Fruit fly (Drosophila melanogaster) whole organism, embryonic: ENCODE results near the gene CG8560.
A peak's percentile ranks its signal among the peaks of the same experiment; 100 is the strongest.

ENCODE experiments used
- Antp ChIP-seq: fragments of 200-800 bp; sonication (Bioruptor generic); optimal IDR thresholded peaks from 3 replicates; lab custom pipeline; 2016; ENCODE audit warnings: missing biosample characterization, missing genetic modification characterization
- Asciz ChIP-seq: fragments of 200-800 bp; sonication (Bioruptor generic); optimal IDR thresholded peaks from 2 replicates; lab custom pipeline; 2017; ENCODE audit warnings: missing biosample characterization, mild to moderate bottlenecking, missing genetic modification characterization, missing genetic modification reagents
- Atf-2 ChIP-seq: fragments of 200-800 bp; sonication (Bioruptor generic); optimal IDR thresholded peaks from 2 replicates; lab custom pipeline; 2016; ENCODE audit warnings: missing biosample characterization, missing genetic modification characterization
- Atf6 ChIP-seq: fragments of 200-800 bp; sonication (Bioruptor generic); IDR thresholded peaks from 2 replicates; pipeline ENCODE4 v1.3.6; 2022; ENCODE audit warnings: missing biosample characterization, missing genetic modification characterization
- CG12219 ChIP-seq: fragments of 200-800 bp; sonication (Bioruptor generic); optimal IDR thresholded peaks from 3 replicates; lab custom pipeline; 2018; ENCODE audit warnings: missing biosample characterization, mild to moderate bottlenecking, missing genetic modification characterization
- CG13775 ChIP-seq: fragments of 200-800 bp; sonication (Bioruptor generic); optimal IDR thresholded peaks from 3 replicates; lab custom pipeline; 2017; ENCODE audit warnings: missing biosample characterization, mild to moderate bottlenecking, missing genetic modification characterization
- CG14050 ChIP-seq: fragments of 200-800 bp; sonication (Bioruptor generic); IDR thresholded peaks from 3 replicates; pipeline ENCODE4 v1.3.6; 2022; ENCODE audit warnings: missing biosample characterization, missing genetic modification characterization
- CG18476 ChIP-seq: fragments of 200-800 bp; sonication (Bioruptor generic); optimal IDR thresholded peaks from 2 replicates; lab custom pipeline; 2016; ENCODE audit warnings: missing biosample characterization, mild to moderate bottlenecking, missing genetic modification characterization
- CG2875 ChIP-seq: fragments of 200-800 bp; sonication (Bioruptor generic); optimal IDR thresholded peaks from 2 replicates; lab custom pipeline; 2017; ENCODE audit warnings: missing biosample characterization, mild to moderate bottlenecking, missing genetic modification characterization, missing genetic modification reagents
- CG30403 ChIP-seq: fragments of 200-800 bp; sonication (Bioruptor generic); optimal IDR thresholded peaks from 3 replicates; lab custom pipeline; 2016; ENCODE audit warnings: missing biosample characterization, missing genetic modification characterization
- CG3065 ChIP-seq: fragments of 200-800 bp; sonication (Bioruptor generic); optimal IDR thresholded peaks from 2 replicates; lab custom pipeline; 2016; ENCODE audit warnings: missing biosample characterization, missing genetic modification characterization
- CG32772 ChIP-seq: fragments of 200-800 bp; sonication (Bioruptor generic); IDR thresholded peaks from 2 replicates; pipeline ENCODE4 v1.3.6; 2022; ENCODE audit warnings: missing biosample characterization, missing genetic modification characterization
- CG43689 ChIP-seq: fragments of 200-800 bp; sonication (Bioruptor generic); IDR thresholded peaks from 2 replicates; pipeline ENCODE4 v1.3.6; 2022; ENCODE audit warnings: missing biosample characterization, missing genetic modification characterization
- CG7963 ChIP-seq: fragments of 200-800 bp; sonication (Bioruptor generic); IDR thresholded peaks from 3 replicates; pipeline ENCODE4 v1.3.6; 2022; ENCODE audit warnings: missing biosample characterization, missing genetic modification characterization; ENCODE audit not compliant: partially characterized antibody
- CG9215 ChIP-seq: fragments of 200-800 bp; sonication (Bioruptor generic); IDR thresholded peaks from 2 replicates; pipeline ENCODE4 v1.3.6; 2022; ENCODE audit warnings: missing biosample characterization, missing genetic modification characterization
- CG9609 ChIP-seq: fragments of 200-800 bp; sonication (Bioruptor generic); optimal IDR thresholded peaks from 3 replicates; lab custom pipeline; 2016; ENCODE audit warnings: missing biosample characterization, missing genetic modification characterization
- Max ChIP-seq: fragments of 200-800 bp; sonication (Bioruptor generic); optimal IDR thresholded peaks from 2 replicates; lab custom pipeline; 2016; ENCODE audit warnings: missing biosample characterization, mild to moderate bottlenecking, missing genetic modification characterization
- Myb ChIP-seq: fragments of 200-800 bp; sonication (Bioruptor generic); optimal IDR thresholded peaks from 2 replicates; lab custom pipeline; 2016; ENCODE audit warnings: missing biosample characterization, missing genetic modification characterization
- NC2β ChIP-seq: fragments of 200-800 bp; sonication (Bioruptor generic); optimal IDR thresholded peaks from 2 replicates; lab custom pipeline; 2016; ENCODE audit warnings: missing biosample characterization, missing genetic modification characterization
- Nf-YC ChIP-seq: fragments of 200-800 bp; optimal IDR thresholded peaks from 3 replicates; lab custom pipeline; 2019; ENCODE audit warnings: missing biosample characterization, mild to moderate bottlenecking, missing genetic modification characterization, moderate library complexity
- Optix ChIP-seq: fragments of 200-800 bp; sonication (Bioruptor generic); IDR thresholded peaks from 3 replicates; pipeline ENCODE4 v1.3.6; 2022; ENCODE audit warnings: missing biosample characterization, missing genetic modification characterization
- Sox100B ChIP-seq: fragments of 200-800 bp; sonication (Bioruptor generic); optimal IDR thresholded peaks from 3 replicates; lab custom pipeline; 2018; ENCODE audit warnings: missing biosample characterization, mild to moderate bottlenecking, missing genetic modification characterization
- ac ChIP-seq: fragments of 200-800 bp; sonication (Bioruptor generic); optimal IDR thresholded peaks from 3 replicates; lab custom pipeline; 2017; ENCODE audit warnings: missing biosample characterization, mild to moderate bottlenecking, missing genetic modification characterization
- amos ChIP-seq: fragments of 200-800 bp; sonication (Bioruptor generic); IDR thresholded peaks from 2 replicates; pipeline ENCODE4 v1.3.6; 2022; ENCODE audit warnings: missing biosample characterization, missing genetic modification characterization; ENCODE audit not compliant: partially characterized antibody
- br ChIP-seq: fragments of >200 bp; optimal IDR thresholded peaks from 2 replicates; lab custom pipeline; 2017
- cad ChIP-seq: fragments of >200 bp; optimal IDR thresholded peaks from 2 replicates; lab custom pipeline; 2017; ENCODE audit warnings: missing biosample characterization, missing genetic modification characterization
- cg ChIP-seq: fragments of 200-800 bp; sonication (Bioruptor generic); optimal IDR thresholded peaks from 3 replicates; lab custom pipeline; 2019; ENCODE audit warnings: missing biosample characterization, mild to moderate bottlenecking, missing genetic modification characterization, moderate library complexity
- dati ChIP-seq: fragments of 200-800 bp; sonication (Bioruptor generic); IDR thresholded peaks from 2 replicates; pipeline ENCODE4 v1.3.6; 2022; ENCODE audit warnings: missing biosample characterization, missing genetic modification characterization
- dm ChIP-seq: fragments of 200-800 bp; sonication (Bioruptor generic); optimal IDR thresholded peaks from 3 replicates; lab custom pipeline; 2016; ENCODE audit warnings: missing biosample characterization, missing genetic modification characterization
- dpn ChIP-seq, 2 experiments: fragments of 200-800 bp; sonication (Bioruptor generic); optimal IDR thresholded peaks; 3 replicates each; lab custom pipeline; 2016; ENCODE audit warnings: missing biosample characterization in 2 of 2, missing genetic modification characterization in 2 of 2
- ems ChIP-seq: fragments of 200-800 bp; sonication (Bioruptor generic); optimal IDR thresholded peaks from 3 replicates; lab custom pipeline; 2016; ENCODE audit warnings: missing biosample characterization, missing genetic modification characterization
- gcm2 ChIP-seq: fragments of 200-800 bp; sonication (Bioruptor generic); optimal IDR thresholded peaks from 2 replicates; lab custom pipeline; 2016; ENCODE audit warnings: missing biosample characterization, missing genetic modification characterization
- gsb ChIP-seq: fragments of 200-800 bp; sonication (Bioruptor generic); IDR thresholded peaks from 2 replicates; pipeline ENCODE4 v1.3.6; 2022; ENCODE audit warnings: missing biosample characterization, missing genetic modification characterization
- insv ChIP-seq, 2 experiments: fragments of 200-800 bp; sonication (Bioruptor generic); optimal IDR thresholded peaks; 3 replicates each; lab custom pipeline; 2016 to 2018; ENCODE audit warnings: missing biosample characterization in 2 of 2, missing genetic modification characterization in 2 of 2
- jigr1 ChIP-seq: fragments of 200-800 bp; sonication (Bioruptor generic); IDR thresholded peaks from 3 replicates; pipeline ENCODE4 v1.3.6; 2022; ENCODE audit warnings: missing biosample characterization, missing genetic modification characterization
- lola ChIP-seq, 3 experiments: fragments of >200 bp in 2 of 3; fragments of 200-800 bp in 1 of 3; sonication (Bioruptor generic) in 1 of 3; optimal IDR thresholded peaks; 2 replicates each; lab custom pipeline; 2017 to 2019; ENCODE audit warnings: missing biosample characterization in 3 of 3, missing genetic modification characterization in 3 of 3, mild to moderate bottlenecking in 1 of 3, moderate library complexity in 1 of 3
- nom ChIP-seq: fragments of 200-800 bp; sonication (Bioruptor generic); optimal IDR thresholded peaks from 2 replicates; lab custom pipeline; 2017; ENCODE audit warnings: missing biosample characterization, missing genetic modification characterization, mild to moderate bottlenecking, moderate library complexity, missing genetic modification reagents
- p53 ChIP-seq: fragments of 200-800 bp; sonication (Bioruptor generic); optimal IDR thresholded peaks from 2 replicates; lab custom pipeline; 2016; ENCODE audit warnings: missing biosample characterization, missing genetic modification characterization
- rib ChIP-seq: fragments of 200-800 bp; sonication (Bioruptor generic); IDR thresholded peaks from 2 replicates; pipeline ENCODE4 v1.3.6; 2022; ENCODE audit warnings: missing biosample characterization, missing genetic modification characterization
- salm ChIP-seq: fragments of 200-800 bp; sonication (Bioruptor generic); optimal IDR thresholded peaks from 2 replicates; lab custom pipeline; 2018; ENCODE audit warnings: missing biosample characterization, mild to moderate bottlenecking, missing genetic modification characterization
- sd ChIP-seq: fragments of 200-800 bp; sonication (Bioruptor generic); optimal IDR thresholded peaks from 3 replicates; lab custom pipeline; 2018; ENCODE audit warnings: missing biosample characterization, mild to moderate bottlenecking, missing genetic modification characterization, moderate library complexity
- sim ChIP-seq: fragments of 200-800 bp; sonication (Bioruptor generic); IDR thresholded peaks from 2 replicates; pipeline ENCODE4 v1.3.6; 2022; ENCODE audit warnings: missing biosample characterization, missing genetic modification characterization
- slp2 ChIP-seq: fragments of 200-800 bp; sonication (Bioruptor generic); optimal IDR thresholded peaks from 2 replicates; lab custom pipeline; 2016; ENCODE audit warnings: missing biosample characterization, missing genetic modification characterization
- stwl ChIP-seq: fragments of 200-800 bp; sonication (Bioruptor generic); optimal IDR thresholded peaks from 3 replicates; lab custom pipeline; 2018; ENCODE audit warnings: missing biosample characterization, mild to moderate bottlenecking, missing genetic modification characterization, moderate library complexity
- tna ChIP-seq: fragments of 200-800 bp; sonication (Bioruptor generic); IDR thresholded peaks from 2 replicates; pipeline ENCODE4 v1.3.6; 2022; ENCODE audit warnings: missing biosample characterization, missing genetic modification characterization; ENCODE audit not compliant: partially characterized antibody
- twi ChIP-seq: fragments of 200-800 bp; optimal IDR thresholded peaks from 2 replicates; lab custom pipeline; 2019; ENCODE audit warnings: missing biosample characterization, mild to moderate bottlenecking, missing genetic modification characterization, moderate library complexity
- unc-4 ChIP-seq: fragments of 200-800 bp; sonication (Bioruptor generic); IDR thresholded peaks from 2 replicates; pipeline ENCODE4 v1.3.6; 2022; ENCODE audit warnings: missing biosample characterization, missing genetic modification characterization; ENCODE audit not compliant: partially characterized antibody
- unpg ChIP-seq: fragments of 200-800 bp; sonication (Bioruptor generic); optimal IDR thresholded peaks from 3 replicates; lab custom pipeline; 2018; ENCODE audit warnings: missing biosample characterization, mild to moderate bottlenecking, missing genetic modification characterization, moderate library complexity
- vfl ChIP-seq: fragments of 200-800 bp; sonication (Bioruptor generic); optimal IDR thresholded peaks from 2 replicates; lab custom pipeline; 2016; ENCODE audit warnings: missing biosample characterization, missing genetic modification characterization

CG8560 gene

dm6 chr3L:7367798-7368678 is 35.9 kb downstream of the CG8560 start (continued):
- no peak for TF ChIP-seq twi (tag; lab: Kevin White, UChicago)
- 0 out of 3 replicates have a peak, but pooled peaks have one; percentile 22 for TF ChIP-seq Optix (GFP tag; lab: Robert Waterston, UW)
- TF ChIP-seq CG12219 (GFP tag; lab: Kevin White, UChicago): peak; percentile 18
- no peak for TF ChIP-seq lola (GFP tag; optimal IDR thresholded peaks at IDR 0.05; lab: Kevin White, UChicago)
- TF ChIP-seq stwl (tag; lab: Kevin White, UChicago): no peak
- no peak for TF ChIP-seq CG18476 (GFP tag; lab: Kevin White, UChicago)
- TF ChIP-seq CG13775 (GFP tag; lab: Kevin White, UChicago): no peak
- no peak for TF ChIP-seq gsb (GFP tag; lab: Robert Waterston, UW)
- TF ChIP-seq CG9609: no peak
- peak; percentile 48 for TF ChIP-seq Sox100B
- TF ChIP-seq br (lab: Kevin White, UChicago): no peak
- TF ChIP-seq dm (GFP tag; lab: Kevin White, UChicago): no peak
- no peak for TF ChIP-seq CG9215
- no peak for TF ChIP-seq slp2 (GFP tag; lab: Kevin White, UChicago)
- TF ChIP-seq nom (GFP tag; lab: Kevin White, UChicago): peak; percentile 18
- no peak for TF ChIP-seq CG32772 (GFP tag; lab: Robert Waterston, UW)
- peak; percentile 11 to 92 for TF ChIP-seq insv (GFP tag; optimal IDR thresholded peaks at IDR 0.05; lab: Kevin White, UChicago)
- TF ChIP-seq CG2875 (GFP tag; lab: Kevin White, UChicago): no peak
- TF ChIP-seq Max (GFP tag; lab: Kevin White, UChicago): no peak
- TF ChIP-seq unc-4: 0 out of 2 replicates have a peak, but pooled peaks have one; percentile 30
- peak; percentile 59 for TF ChIP-seq unpg
- peak; percentile 31 for TF ChIP-seq ems
- no peak for TF ChIP-seq sim (GFP tag; lab: Robert Waterston, UW)
- TF ChIP-seq cg (GFP tag; lab: Kevin White, UChicago): peak; percentile 94
- TF ChIP-seq CG3065 (GFP tag; lab: Kevin White, UChicago): no peak
- no peak for TF ChIP-seq jigr1 (GFP tag; lab: Robert Waterston, UW)
- peak; percentile 20 for TF ChIP-seq Asciz (GFP tag; lab: Kevin White, UChicago)
- TF ChIP-seq vfl (GFP tag; lab: Kevin White, UChicago): no peak
- peak; percentile 7 to 18 for TF ChIP-seq dpn (GFP tag; optimal IDR thresholded peaks at IDR 0.05; lab: Kevin White, UChicago)
- no peak for TF ChIP-seq tna (GFP tag; lab: Robert Waterston, UW)
- peak; percentile 50; the same call in 1 of the 2 replicates for TF ChIP-seq Atf6
- peak; percentile 31 for TF ChIP-seq Nf-YC (tag; lab: Kevin White, UChicago)
- peak; percentile 86 for TF ChIP-seq sd (tag; lab: Kevin White, UChicago)
- TF ChIP-seq amos (GFP tag; lab: Robert Waterston, UW): no peak
- peak; percentile 53; the same call in 2 of the 3 replicates for TF ChIP-seq CG14050 (GFP tag; lab: Robert Waterston, UW)
- TF ChIP-seq CG30403 (GFP tag; lab: Kevin White, UChicago): peak; percentile 32
- no peak for TF ChIP-seq gcm2
- TF ChIP-seq Atf-2 (GFP tag; lab: Kevin White, UChicago): no peak
- TF ChIP-seq dati (GFP tag; lab: Robert Waterston, UW): no peak
- TF ChIP-seq Myb (GFP tag; lab: Kevin White, UChicago): no peak
- no peak for TF ChIP-seq p53 (GFP tag; lab: Kevin White, UChicago)
- TF ChIP-seq rib (GFP tag; lab: Robert Waterston, UW): peak; percentile 67
- no peak for TF ChIP-seq CG43689 (GFP tag; lab: Robert Waterston, UW)
- no peak for TF ChIP-seq CG7963
- TF ChIP-seq ac (GFP tag; lab: Kevin White, UChicago): no peak
- no peak for TF ChIP-seq NC2β (GFP tag; lab: Kevin White, UChicago)
- TF ChIP-seq cad (GFP tag; lab: Kevin White, UChicago): no peak
- no peak for TF ChIP-seq Antp (GFP tag; lab: Kevin White, UChicago)
- no peak for TF ChIP-seq salm (tag; lab: Kevin White, UChicago)
